Worm (Caenorhabditis elegans): ENCODE results near the gene nurf-1.

The nurf-1 gene

DNA sequence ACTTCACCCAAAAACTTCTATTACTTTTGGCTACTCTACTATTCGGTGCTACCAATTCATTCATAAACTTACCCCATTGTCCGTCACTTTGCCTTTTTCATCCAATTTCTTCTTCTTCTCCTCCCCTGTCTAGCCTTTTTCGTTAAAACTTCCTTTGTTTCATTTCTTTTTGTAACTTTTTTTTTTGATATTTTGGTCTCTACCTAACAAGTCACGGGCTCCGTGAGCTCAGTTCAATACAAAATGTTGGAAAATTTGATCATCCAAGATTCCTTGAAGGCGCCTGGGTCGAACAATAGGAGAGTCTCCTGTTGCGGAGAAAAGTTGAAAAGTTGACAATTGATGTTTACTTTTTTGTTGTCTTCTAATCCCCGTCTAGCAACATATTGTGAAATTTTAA is 61.4 kb downstream of the nurf-1 start:
- no peak for TF ChIP-seq eyg-1 (tag; optimal IDR thresholded peaks at IDR 0.05)
- TF ChIP-seq npax-4 (tag; optimal IDR thresholded peaks at IDR 0.05): no peak
- no peak for TF ChIP-seq ceh-2 (tag; optimal IDR thresholded peaks at IDR 0.05)
- TF ChIP-seq K09A11.1 (tag; optimal IDR thresholded peaks at IDR 0.05; ENCODE audit: insufficient read depth): no peak
- TF ChIP-seq T23F11.4 (GFP tag; optimal IDR thresholded peaks at IDR 0.05): no peak

DNA sequence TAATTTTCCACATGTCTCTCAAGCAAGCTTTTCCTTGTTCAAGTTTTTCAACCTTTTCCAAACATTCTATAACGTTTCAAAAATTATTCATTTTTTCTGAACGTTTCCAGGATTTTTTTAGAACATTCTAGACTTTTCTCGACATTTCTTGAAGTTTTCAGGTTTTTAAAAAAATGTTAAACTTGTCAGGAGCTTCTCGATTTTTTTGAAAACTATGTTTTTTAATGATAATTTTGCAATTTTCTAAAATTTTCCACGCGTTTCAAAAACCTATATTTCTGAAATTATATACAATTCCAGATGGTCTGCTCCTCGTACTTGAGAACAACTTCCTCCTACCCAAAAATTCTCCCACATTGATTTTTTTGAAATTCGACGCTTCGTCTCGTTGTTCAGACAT is 64.8 kb downstream of the nurf-1 start, which contains the start of gene dmsr-6:
Gene dmsr-6 (plus strand): TSS at position 301 of the 400 bp plus-strand sequence.
- TF ChIP-seq lin-11 (tag; optimal IDR thresholded peaks at IDR 0.05): no peak
- TF ChIP-seq sox-2 (GFP tag; IDR thresholded peaks at IDR 0.05): no peak
- TF ChIP-seq sdc-2 (tag; optimal IDR thresholded peaks at IDR 0.05): no peak
- no peak for TF ChIP-seq pha-2 (tag; optimal IDR thresholded peaks at IDR 0.05)
- no peak for TF ChIP-seq C38D4.7 (GFP tag; optimal IDR thresholded peaks at IDR 0.05)
- TF ChIP-seq pat-9 (tag; optimal IDR thresholded peaks at IDR 0.05): no peak
- no peak for TF ChIP-seq K02D7.2 (tag; optimal IDR thresholded peaks at IDR 0.05)
- TF ChIP-seq elt-2 (tag; optimal IDR thresholded peaks at IDR 0.05): no peak
- TF ChIP-seq hlh-8 (tag; optimal IDR thresholded peaks at IDR 0.05): no peak
- no peak for TF ChIP-seq npax-4 (tag; optimal IDR thresholded peaks at IDR 0.05)
- no peak for TF ChIP-seq rnt-1 (tag; optimal IDR thresholded peaks at IDR 0.05)
- TF ChIP-seq fkh-6 (tag; optimal IDR thresholded peaks at IDR 0.05): no peak
